Fruit fly (Drosophila melanogaster): ENCODE measurements around the gene Rbf.

The Rbf gene

dm6 chrX:774160-774700 lies 27.0 kb downstream of the Rbf start:
- TF ChIP-seq psq (GFP tag; optimal IDR thresholded peaks at IDR 0.05): no peak
- TF ChIP-seq Jra (GFP tag; optimal IDR thresholded peaks at IDR 0.05): no peak
- no peak for TF ChIP-seq CrebA (GFP tag; optimal IDR thresholded peaks at IDR 0.05; ENCODE audit: borderline replicate concordance)
- no peak for TF ChIP-seq dl (GFP tag; optimal IDR thresholded peaks at IDR 0.05; ENCODE audit: insufficient read depth in 1 of 2, partially characterized antibody in 2 of 2)
- TF ChIP-seq dmrt93B (GFP tag; optimal IDR thresholded peaks at IDR 0.05): no peak
- TF ChIP-seq N (GFP tag; optimal IDR thresholded peaks at IDR 0.05): no peak
- TF ChIP-seq fru (GFP tag; optimal IDR thresholded peaks at IDR 0.05): no peak
- TF ChIP-seq CG32264 (GFP tag; optimal IDR thresholded peaks at IDR 0.05): no peak
- no peak for TF ChIP-seq woc (GFP tag; optimal IDR thresholded peaks at IDR 0.05)
- no peak for TF ChIP-seq OdsH (GFP tag; optimal IDR thresholded peaks at IDR 0.05)
- TF ChIP-seq Rel (GFP tag; optimal IDR thresholded peaks at IDR 0.05): no peak
- no peak for TF ChIP-seq Rel (tag; optimal IDR thresholded peaks at IDR 0.05)
- TF ChIP-seq Dfd (GFP tag; optimal IDR thresholded peaks at IDR 0.05): no peak
- TF ChIP-seq sage (GFP tag; optimal IDR thresholded peaks at IDR 0.05): no peak

DNA sequence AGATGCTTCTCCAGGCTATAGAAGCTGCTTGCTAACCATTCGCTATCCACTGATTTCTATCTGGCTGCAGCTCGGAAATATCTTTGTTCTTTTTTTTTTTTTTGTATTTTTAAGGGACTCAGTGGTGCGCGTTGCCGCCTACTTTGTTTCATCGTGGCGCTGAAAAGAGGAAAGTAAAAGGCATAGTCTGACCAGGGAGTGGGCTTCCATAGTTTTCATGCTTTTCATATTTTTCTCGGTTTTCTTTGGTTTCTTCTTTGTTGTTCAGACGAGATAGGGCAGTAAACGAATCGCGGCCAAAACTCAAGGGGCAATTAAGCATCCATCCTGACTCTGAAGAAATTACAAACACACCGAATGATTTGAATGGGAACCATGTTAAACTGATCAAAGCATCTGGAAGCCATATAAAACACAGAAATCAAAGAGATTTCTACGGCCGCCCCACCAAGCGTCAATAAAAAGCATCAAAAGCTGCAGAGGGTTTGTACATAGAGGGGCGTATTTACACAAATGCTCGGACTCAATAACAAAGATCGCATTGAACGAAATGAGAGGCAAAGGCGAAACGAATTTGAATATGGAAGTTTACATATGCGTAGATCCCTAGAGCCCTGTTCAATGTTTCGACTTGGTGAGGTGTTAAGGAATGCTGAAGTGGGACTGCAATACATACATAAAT lies 28.8 kb downstream of the Rbf start:
- TF ChIP-seq Vsx2 (GFP tag; optimal IDR thresholded peaks at IDR 0.05; ENCODE audit: partially characterized antibody) (no peak), dsf (GFP tag; optimal IDR thresholded peaks at IDR 0.05; ENCODE audit: borderline replicate concordance) (no peak), woc (GFP tag; optimal IDR thresholded peaks at IDR 0.05) (no peak), psq (GFP tag; optimal IDR thresholded peaks at IDR 0.05) (no peak), Dfd (GFP tag; optimal IDR thresholded peaks at IDR 0.05) (no peak), foxo (GFP tag; optimal IDR thresholded peaks at IDR 0.05) (no peak), Abd-B (GFP tag; optimal IDR thresholded peaks at IDR 0.05) (no peak), CrebA (GFP tag; optimal IDR thresholded peaks at IDR 0.05; ENCODE audit: borderline replicate concordance) (no peak), CG9705 (GFP tag; optimal IDR thresholded peaks at IDR 0.05) (no peak), Hr78 (GFP tag; optimal IDR thresholded peaks at IDR 0.05) (no peak), fru (GFP tag; optimal IDR thresholded peaks at IDR 0.05) (no peak)

DNA sequence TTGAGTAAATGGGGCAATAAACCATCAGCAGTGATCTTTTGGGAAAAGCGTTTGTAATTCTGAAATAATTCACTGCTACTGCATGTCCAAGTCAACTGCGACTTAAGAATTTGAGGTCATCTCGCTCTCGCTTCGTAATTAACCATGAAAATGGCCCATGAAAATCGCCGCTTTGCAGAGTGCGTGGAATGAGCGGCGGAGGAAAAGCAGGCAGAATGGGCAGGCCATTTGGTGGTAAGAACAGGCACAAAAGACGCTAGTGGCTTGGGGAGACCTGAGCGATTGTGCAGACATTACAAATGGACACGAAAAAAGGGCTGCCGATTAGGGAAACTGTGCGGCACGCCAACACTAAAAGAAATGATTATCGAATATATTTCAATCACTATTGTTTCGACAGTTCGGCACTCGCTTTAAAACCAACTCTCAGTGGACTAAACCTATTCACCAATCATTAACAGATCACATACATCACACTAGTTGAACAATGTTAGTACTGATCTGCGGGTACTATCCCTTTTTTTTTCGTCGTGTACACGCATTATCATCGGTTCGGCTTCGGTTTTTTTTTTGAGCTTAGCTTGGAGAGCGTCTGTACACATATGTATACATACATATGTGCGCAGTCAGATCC lies 29.7 kb downstream of the Rbf start:
- TF ChIP-seq fru (GFP tag; optimal IDR thresholded peaks at IDR 0.05) (peak; percentile 34), Vsx2 (GFP tag; optimal IDR thresholded peaks at IDR 0.05; ENCODE audit: partially characterized antibody) (no peak)

dm6 chrX:769639-770124 lies 31.6 kb downstream of the Rbf start, which contains the start of gene fz3:
Gene fz3, plus strand, starts transcription at chrX:769945.
- TF ChIP-seq pan (optimal IDR thresholded peaks at IDR 0.05): no peak
- TF ChIP-seq CrebA (GFP tag; optimal IDR thresholded peaks at IDR 0.05; ENCODE audit: borderline replicate concordance): no peak
- TF ChIP-seq rgr (GFP tag; optimal IDR thresholded peaks at IDR 0.05): peak; percentile 78
- TF ChIP-seq GATAd (GFP tag; optimal IDR thresholded peaks at IDR 0.05): no peak
- peak; percentile 75 for TF ChIP-seq Sp1 (GFP tag; optimal IDR thresholded peaks at IDR 0.05)
- TF ChIP-seq Rel (GFP tag; optimal IDR thresholded peaks at IDR 0.05): no peak
- peak; percentile 37 for TF ChIP-seq Rel (tag; optimal IDR thresholded peaks at IDR 0.05)
- no peak for TF ChIP-seq dsf (GFP tag; optimal IDR thresholded peaks at IDR 0.05; ENCODE audit: borderline replicate concordance)
- TF ChIP-seq Jra (GFP tag; optimal IDR thresholded peaks at IDR 0.05): peak; percentile 67
- no peak for TF ChIP-seq Myc (optimal IDR thresholded peaks at IDR 0.05)
- TF ChIP-seq woc (GFP tag; optimal IDR thresholded peaks at IDR 0.05): peak; percentile 63
- TF ChIP-seq HLH106 (tag; optimal IDR thresholded peaks at IDR 0.05): peak; percentile 76
- peak; percentile 64 for TF ChIP-seq OdsH (GFP tag; optimal IDR thresholded peaks at IDR 0.05)
- no peak for TF ChIP-seq sv (GFP tag; optimal IDR thresholded peaks at IDR 0.05)
- peak; percentile 42 for TF ChIP-seq Dif (GFP tag; optimal IDR thresholded peaks at IDR 0.05; ENCODE audit: partially characterized antibody)
- peak; percentile 82 for TF ChIP-seq h (GFP tag; optimal IDR thresholded peaks at IDR 0.05)
- TF ChIP-seq dmrt93B (GFP tag; optimal IDR thresholded peaks at IDR 0.05): peak; percentile 32
- TF ChIP-seq Mio (GFP tag; optimal IDR thresholded peaks at IDR 0.05): no peak
- TF ChIP-seq CG9705 (GFP tag; optimal IDR thresholded peaks at IDR 0.05): peak; percentile 34
- peak; percentile 73 for TF ChIP-seq Hr83 (GFP tag; optimal IDR thresholded peaks at IDR 0.05; ENCODE audit: poor library complexity, severe bottlenecking)
- no peak for TF ChIP-seq jim (GFP tag; optimal IDR thresholded peaks at IDR 0.05)
- no peak for TF ChIP-seq Dfd (GFP tag; optimal IDR thresholded peaks at IDR 0.05)
- peak; percentile 74 for TF ChIP-seq ey (GFP tag; optimal IDR thresholded peaks at IDR 0.05)
- TF ChIP-seq lola (GFP tag; optimal IDR thresholded peaks at IDR 0.05): no peak
- no peak for TF ChIP-seq Abd-B (GFP tag; optimal IDR thresholded peaks at IDR 0.05)
- TF ChIP-seq fru (GFP tag; optimal IDR thresholded peaks at IDR 0.05): peak; percentile 88
- peak; percentile 71 for TF ChIP-seq Hnf4 (GFP tag; optimal IDR thresholded peaks at IDR 0.05)
- TF ChIP-seq CG32264 (GFP tag; optimal IDR thresholded peaks at IDR 0.05): peak; percentile 58
- peak; percentile 77 for TF ChIP-seq psq (GFP tag; optimal IDR thresholded peaks at IDR 0.05)
- no peak for TF ChIP-seq usp (GFP tag; optimal IDR thresholded peaks at IDR 0.05)
- no peak for TF ChIP-seq tai (GFP tag; optimal IDR thresholded peaks at IDR 0.05)
- TF ChIP-seq sage (GFP tag; optimal IDR thresholded peaks at IDR 0.05): no peak
- no peak for TF ChIP-seq brk (GFP tag; optimal IDR thresholded peaks at IDR 0.05)
- TF ChIP-seq Hr78 (GFP tag; optimal IDR thresholded peaks at IDR 0.05): no peak
- TF ChIP-seq foxo (GFP tag; optimal IDR thresholded peaks at IDR 0.05): peak in 1 of 2 experiments; percentile 78
- no peak for TF ChIP-seq N (GFP tag; optimal IDR thresholded peaks at IDR 0.05)
- TF ChIP-seq dl (GFP tag; optimal IDR thresholded peaks at IDR 0.05; ENCODE audit: insufficient read depth in 1 of 2, partially characterized antibody in 2 of 2): no peak
